Worm (Caenorhabditis elegans) whole organism, L4 larva: Measurements from ENCODE around the gene rgs-7.

Experiments used
- F49E8.2 ChIP-seq: sonication (generic microtip); optimal IDR thresholded peaks from 2 replicates; lab custom pipeline; 2016; ENCODE audit warnings: missing compliant biosample characterization, mild to moderate bottlenecking, missing genetic modification characterization, borderline replicate concordance
- R02D3.7 ChIP-seq: fragments of 150-350 bp; sonication (generic microtip); optimal IDR thresholded peaks from 3 replicates; lab custom pipeline; 2014; ENCODE audit warnings: missing biosample characterization, missing genetic modification characterization
- T20F7.1 ChIP-seq: fragments of 200-800 bp; sonication (Bioruptor generic); optimal IDR thresholded peaks from 2 replicates; lab custom pipeline; 2018; ENCODE audit warnings: mild to moderate bottlenecking, missing genetic modification characterization, missing compliant biosample characterization
- Y75B8A.6 ChIP-seq: fragments of 200-800 bp; sonication (Bioruptor generic); IDR thresholded peaks from 2 replicates; pipeline ENCODE4 v1.3.6; 2022; ENCODE audit warnings: missing genetic modification reagents, missing genetic modification characterization, missing compliant biosample characterization
- ZK546.5 ChIP-seq, 2 experiments: sonication (generic microtip); optimal IDR thresholded peaks; 2 replicates each; lab custom pipeline; 2017; ENCODE audit warnings: missing biosample characterization in 2 of 2, missing genetic modification characterization in 2 of 2
- aha-1 ChIP-seq: fragments of 150-350 bp; peaks from one replicate; lab custom pipeline; 2014; ENCODE audit warnings: missing biosample characterization, missing genetic modification characterization
- ama-1 ChIP-seq: fragments of 150-350 bp; optimal IDR thresholded peaks from 2 replicates; lab custom pipeline; 2014; ENCODE audit warnings: inconsistent platforms, mixed read lengths
- ctbp-1 ChIP-seq: fragments of 200-800 bp; sonication (Bioruptor generic); IDR thresholded peaks from 2 replicates; pipeline ENCODE4 v1.3.6; 2022; ENCODE audit warnings: missing genetic modification reagents, missing genetic modification characterization, missing compliant biosample characterization
- daf-16 ChIP-seq, 3 experiments: sonication (generic microtip); optimal IDR thresholded peaks; 2 replicates each; lab custom pipeline; 2016 to 2017; ENCODE audit warnings: missing genetic modification characterization in 3 of 3, missing genetic modification reagents in 3 of 3, mild to moderate bottlenecking in 2 of 3, missing compliant biosample characterization in 2 of 3, missing biosample characterization in 1 of 3, moderate library complexity in 1 of 3
- dmd-6 ChIP-seq: fragments of 200-800 bp; sonication (Bioruptor generic); IDR thresholded peaks from 2 replicates; pipeline ENCODE4 v1.3.6; 2022; ENCODE audit warnings: missing genetic modification reagents, missing genetic modification characterization, missing compliant biosample characterization
- duxl-1 ChIP-seq: sonication (generic microtip); optimal IDR thresholded peaks from 2 replicates; lab custom pipeline; 2016; ENCODE audit warnings: mild to moderate bottlenecking, missing genetic modification characterization, moderate library complexity, missing compliant biosample characterization; ENCODE audit not compliant: poor library complexity
- dve-1 ChIP-seq: sonication (generic microtip); optimal IDR thresholded peaks from 2 replicates; lab custom pipeline; 2017; ENCODE audit warnings: antibody characterized with exemption, mild to moderate bottlenecking, missing genetic modification characterization, missing compliant biosample characterization; ENCODE audit not compliant: insufficient read depth
- egl-27 ChIP-seq: sonication (generic microtip); optimal IDR thresholded peaks from 3 replicates; lab custom pipeline; 2017; ENCODE audit warnings: missing biosample characterization, missing genetic modification reagents, missing genetic modification characterization
- fos-1 ChIP-seq: fragments of 150-350 bp; optimal IDR thresholded peaks from 2 replicates; lab custom pipeline; 2014; ENCODE audit warnings: missing biosample characterization, missing genetic modification characterization
- hif-1 ChIP-seq, 2 experiments: sonication (generic microtip); optimal IDR thresholded peaks; 2 replicates each; lab custom pipeline; 2016 to 2017; ENCODE audit warnings: missing compliant biosample characterization in 2 of 2, missing genetic modification characterization in 2 of 2, missing genetic modification reagents in 2 of 2, missing genotype in 2 of 2, mild to moderate bottlenecking in 1 of 2
- hlh-11 ChIP-seq: fragments of 200-800 bp; sonication (Bioruptor generic); optimal IDR thresholded peaks from 2 replicates; lab custom pipeline; 2018; ENCODE audit warnings: mild to moderate bottlenecking, missing genetic modification characterization, missing compliant biosample characterization
- jun-1 ChIP-seq: fragments of 150-350 bp; optimal IDR thresholded peaks from 2 replicates; lab custom pipeline; 2014; ENCODE audit warnings: missing biosample characterization, missing genetic modification reagents, missing genetic modification characterization
- nhr-237 ChIP-seq: sonication (generic microtip); optimal IDR thresholded peaks from 2 replicates; lab custom pipeline; 2017; ENCODE audit warnings: missing biosample characterization, missing genetic modification characterization
- nhr-28 ChIP-seq: fragments of 150-350 bp; optimal IDR thresholded peaks from 2 replicates; lab custom pipeline; 2014; ENCODE audit warnings: missing biosample characterization, missing genetic modification characterization
- nhr-41 ChIP-seq: fragments of 200-800 bp; sonication (Bioruptor generic); IDR thresholded peaks from 2 replicates; pipeline ENCODE4 v1.3.6; 2022; ENCODE audit warnings: missing genetic modification reagents, missing genetic modification characterization, missing compliant biosample characterization
- nhr-6 ChIP-seq: fragments of 150-350 bp; optimal IDR thresholded peaks from 2 replicates; lab custom pipeline; 2014; ENCODE audit warnings: missing biosample characterization, missing genetic modification characterization
- nhr-77 ChIP-seq: fragments of 150-350 bp; optimal IDR thresholded peaks from 2 replicates; lab custom pipeline; 2014; ENCODE audit warnings: missing biosample characterization, missing genetic modification characterization
- pqm-1 ChIP-seq: sonication (generic microtip); optimal IDR thresholded peaks from 2 replicates; lab custom pipeline; 2017; ENCODE audit warnings: missing biosample characterization, missing genetic modification characterization
- rbr-2 ChIP-seq: sonication (generic microtip); optimal IDR thresholded peaks from 2 replicates; lab custom pipeline; 2016; ENCODE audit warnings: missing genotype, missing genetic modification characterization, missing compliant biosample characterization
- set-16 ChIP-seq: fragments of 200-800 bp; sonication (Bioruptor generic); IDR thresholded peaks from 2 replicates; pipeline ENCODE4 v1.3.6; 2022; ENCODE audit warnings: missing genetic modification reagents, missing genetic modification characterization, missing compliant biosample characterization
- spr-3 ChIP-seq: fragments of 200-800 bp; sonication (Bioruptor generic); optimal IDR thresholded peaks from 2 replicates; lab custom pipeline; 2018; ENCODE audit warnings: mild to moderate bottlenecking, missing genetic modification characterization, missing compliant biosample characterization
- tra-1 ChIP-seq: fragments of 200-800 bp; sonication (Bioruptor generic); IDR thresholded peaks from 2 replicates; pipeline ENCODE4 v1.3.6; 2022; ENCODE audit warnings: missing genetic modification reagents, missing genetic modification characterization, missing compliant biosample characterization
- unc-62 ChIP-seq, 3 experiments: fragments of 150-350 bp in 1 of 3; sonication (generic microtip); optimal IDR thresholded peaks in 2 of 3; peaks in 1 of 3; 1 replicate in 1 of 3; 2 replicates in 2 of 3; lab custom pipeline; 2014 to 2017; ENCODE audit warnings: missing biosample characterization in 3 of 3, missing genetic modification characterization in 3 of 3, missing genetic modification reagents in 3 of 3, missing genotype in 1 of 3
- zfp-3 ChIP-seq: fragments of 200-800 bp; sonication (Bioruptor generic); conservative IDR thresholded peaks from 2 replicates; pipeline ENCODE4 v1.3.6; 2022; ENCODE audit warnings: missing genetic modification reagents, missing genetic modification characterization, missing compliant biosample characterization
- zip-11 ChIP-seq: fragments of 200-800 bp; sonication (Bioruptor generic); IDR thresholded peaks from 2 replicates; pipeline ENCODE4 v1.3.6; 2022; ENCODE audit warnings: missing genetic modification characterization, missing compliant biosample characterization

The rgs-7 gene

ce11 chrX:3553687-3554086, 11.3 kb downstream of the rgs-7 start:
- TF ChIP-seq aha-1 (tag; lab: Kevin White, UChicago): peak; percentile 85
- TF ChIP-seq T20F7.1 (GFP tag; lab: Kevin White, UChicago): no peak

ce11 chrX:3554117-3554516, 11.8 kb downstream of the rgs-7 start:
- TF ChIP-seq fos-1 (tag; lab: Kevin White, UChicago) (no peak), ctbp-1 (no peak), set-16 (GFP tag; lab: Robert Waterston, UW) (peak; percentile 64)

ce11 chrX:3555930-3556329, 13.6 kb downstream of the rgs-7 start:
- TF ChIP-seq nhr-28 (tag; lab: Kevin White, UChicago): peak; percentile 68
- TF ChIP-seq dve-1 (tag; lab: Kevin White, UChicago): peak; percentile 18
- no peak for TF ChIP-seq zfp-3 (GFP tag; lab: Robert Waterston, UW)
- no peak for TF ChIP-seq daf-16 (GFP tag; optimal IDR thresholded peaks at IDR 0.05; lab: Kevin White, UChicago)
- TF ChIP-seq daf-16 (tag; optimal IDR thresholded peaks at IDR 0.05; lab: Kevin White, UChicago): peak; percentile 37
- peak; percentile 50 for TF ChIP-seq hlh-11 (tag; lab: Kevin White, UChicago)
- peak; percentile 7 for TF ChIP-seq nhr-77 (tag; lab: Kevin White, UChicago)
- TF ChIP-seq pqm-1 (tag; lab: Kevin White, UChicago): peak; percentile 83
- TF ChIP-seq Y75B8A.6: no peak
- TF ChIP-seq nhr-237 (tag; lab: Kevin White, UChicago): no peak
- TF ChIP-seq zip-11 (GFP tag; lab: Robert Waterston, UW): no peak
- TF ChIP-seq nhr-6 (tag; lab: Kevin White, UChicago): no peak
- TF ChIP-seq rbr-2 (tag; lab: Kevin White, UChicago): no peak
- TF ChIP-seq dmd-6 (GFP tag; lab: Robert Waterston, UW): peak; percentile 77

- no peak for TF ChIP-seq jun-1 (tag; lab: Kevin White, UChicago)
- no peak for TF ChIP-seq nhr-41 (GFP tag; lab: Robert Waterston, UW)
- no peak for TF ChIP-seq F49E8.2
- no peak for TF ChIP-seq T20F7.1 (GFP tag; lab: Kevin White, UChicago)
- TF ChIP-seq fos-1 (tag; lab: Kevin White, UChicago): no peak
- TF ChIP-seq ama-1 (lab: Kevin White, UChicago): no peak
- no peak for TF ChIP-seq ZK546.5 (tag; optimal IDR thresholded peaks at IDR 0.05; lab: Kevin White, UChicago)
- TF ChIP-seq tra-1 (GFP tag; lab: Robert Waterston, UW): peak; percentile 77; the same call in 1 of the 2 replicates
- no peak for TF ChIP-seq pqm-1 (tag; lab: Kevin White, UChicago)
- TF ChIP-seq spr-3: no peak
- peak; percentile 93 for TF ChIP-seq dmd-6 (GFP tag; lab: Robert Waterston, UW)
Measured at ce11 chrX:3563903-3564302, 21.6 kb downstream of the rgs-7 start, which contains the start of gene vit-4. Gene vit-4 (minus strand): TSS chrX:3563965.

ce11 chrX:3566856-3567255, 24.5 kb downstream of the rgs-7 start:
- no peak for TF ChIP-seq duxl-1 (tag; lab: Kevin White, UChicago)
- peak; percentile 77 for TF ChIP-seq zfp-3 (GFP tag; lab: Robert Waterston, UW)
- no peak for TF ChIP-seq nhr-237 (tag; lab: Kevin White, UChicago)

- TF ChIP-seq egl-27 (tag; lab: Kevin White, UChicago) (no peak), tra-1 (GFP tag; lab: Robert Waterston, UW) (peak; percentile 96), hif-1 (tag; optimal IDR thresholded peaks at IDR 0.05; lab: Kevin White, UChicago) (no peak), dmd-6 (GFP tag; lab: Robert Waterston, UW) (peak; percentile 97), unc-62 (GFP tag; optimal IDR thresholded peaks at IDR 0.05 in 1 of 2; lab: Kevin White, UChicago) (no peak), unc-62 (tag; optimal IDR thresholded peaks at IDR 0.05; lab: Kevin White, UChicago) (no peak), R02D3.7 (tag; lab: Kevin White, UChicago) (no peak), T20F7.1 (GFP tag; lab: Kevin White, UChicago) (peak; percentile 0)
- TF ChIP-seq, all 104 proteins: peak for 3
Measured at ce11 chrX:3572490-3572889, 30.1 kb downstream of the rgs-7 start, which contains the start of gene vit-3. Gene vit-3 (minus strand): TSS chrX:3572549.
